Fruit fly (Drosophila melanogaster): ENCODE results near the gene squ.

- TF ChIP-seq dsf (GFP tag; optimal IDR thresholded peaks at IDR 0.05; ENCODE audit: borderline replicate concordance): no peak
- no peak for TF ChIP-seq dmrt93B (GFP tag; optimal IDR thresholded peaks at IDR 0.05)
- no peak for TF ChIP-seq Hr83 (GFP tag; optimal IDR thresholded peaks at IDR 0.05; ENCODE audit: poor library complexity, severe bottlenecking)
- no peak for TF ChIP-seq Mio (GFP tag; optimal IDR thresholded peaks at IDR 0.05)
- TF ChIP-seq Hr78 (GFP tag; optimal IDR thresholded peaks at IDR 0.05): no peak
- TF ChIP-seq usp (GFP tag; optimal IDR thresholded peaks at IDR 0.05): no peak
- TF ChIP-seq sage (GFP tag; optimal IDR thresholded peaks at IDR 0.05): no peak
- TF ChIP-seq h (GFP tag; optimal IDR thresholded peaks at IDR 0.05): no peak
- TF ChIP-seq Hnf4 (GFP tag; optimal IDR thresholded peaks at IDR 0.05): no peak
- TF ChIP-seq CrebA (GFP tag; optimal IDR thresholded peaks at IDR 0.05; ENCODE audit: borderline replicate concordance): no peak
- TF ChIP-seq jim (GFP tag; optimal IDR thresholded peaks at IDR 0.05): no peak
- no peak for TF ChIP-seq woc (GFP tag; optimal IDR thresholded peaks at IDR 0.05)
Observed at dm6 chr2L:16716771-16717170, 36.9 kb downstream of the squ start.

All from whole organism, wandering third instar larva.